Fruit fly (Drosophila melanogaster) whole organism, adult: ENCODE data around the gene mRpL2.

ENCODE experiments used
- cic ChIP-seq: fragments of 200-800 bp; sonication (Bioruptor generic); optimal IDR thresholded peaks from 2 replicates; lab custom pipeline; 2017; ENCODE audit warnings: missing biosample characterization, mild to moderate bottlenecking, missing genetic modification characterization, moderate library complexity
- ovo ChIP-seq: fragments of 200-800 bp; sonication (Bioruptor generic); optimal IDR thresholded peaks from 2 replicates; lab custom pipeline; 2016; ENCODE audit warnings: missing biosample characterization, missing genetic modification characterization

- TF ChIP-seq cic (GFP tag; lab: Kevin White, UChicago): peak; percentile 82
- TF ChIP-seq ovo: peak; percentile 7
Measured at dm6 chr3L:11091943-11092609, 28.6 kb upstream of the mRpL2 start.
